Fruit fly (Drosophila melanogaster): ENCODE results near the gene CG31792.

Gene CG31792

dm6 chr2L:19019640-19020039 lies 22.4 kb downstream of the CG31792 start:
- no peak for TF ChIP-seq noc (tag; optimal IDR thresholded peaks at IDR 0.05)

- TF ChIP-seq noc (tag; optimal IDR thresholded peaks at IDR 0.05): peak; percentile 51
Observed at dm6 chr2L:19021278-19022220, 24.3 kb downstream of the CG31792 start.

dm6 chr2L:19022221-19022516 lies 24.9 kb downstream of the CG31792 start, which contains the start of gene CG15172:
CG15172 (plus strand) TSS chr2L:19022417.
- no peak for TF ChIP-seq noc (tag; optimal IDR thresholded peaks at IDR 0.05)

- TF ChIP-seq noc (tag; optimal IDR thresholded peaks at IDR 0.05): peak; percentile 50
Observed at dm6 chr2L:19023972-19024743, 26.9 kb downstream of the CG31792 start.

- no peak for TF ChIP-seq noc (tag; optimal IDR thresholded peaks at IDR 0.05)
Observed at dm6 chr2L:19024744-19025059, 27.5 kb downstream of the CG31792 start.

- peak; percentile 45 for TF ChIP-seq noc (tag; optimal IDR thresholded peaks at IDR 0.05)
Observed at dm6 chr2L:19026491-19027197, 29.4 kb downstream of the CG31792 start.

- no peak for TF ChIP-seq noc (tag; optimal IDR thresholded peaks at IDR 0.05)
Observed at dm6 chr2L:19027246-19027886, 30.1 kb downstream of the CG31792 start, which contains the start of gene Sidpn. Sidpn (plus strand) TSS chr2L:19027710.

dm6 chr2L:19033288-19033687 lies 36.0 kb downstream of the CG31792 start, which contains the start of gene hook:
hook (minus strand) TSS chr2L:19033498.
- TF ChIP-seq noc (tag; optimal IDR thresholded peaks at IDR 0.05): no peak

- TF ChIP-seq noc (tag; optimal IDR thresholded peaks at IDR 0.05): no peak
Observed at dm6 chr2L:19034213-19034929, 37.1 kb downstream of the CG31792 start, which contains the start of the genes mib2 and CG31800. mib2 (plus strand) TSS chr2L:19034444. CG31800 (minus strand) TSS chr2L:19034576.

dm6 chr2L:19035013-19035412 lies 37.8 kb downstream of the CG31792 start:
- TF ChIP-seq noc (tag; optimal IDR thresholded peaks at IDR 0.05): no peak

- TF ChIP-seq noc (tag; optimal IDR thresholded peaks at IDR 0.05): peak; percentile 72
Observed at dm6 chr2L:19036105-19036714, 39.0 kb downstream of the CG31792 start.

- TF ChIP-seq noc (tag; optimal IDR thresholded peaks at IDR 0.05): no peak
Observed at dm6 chr2L:19037011-19037410, 39.8 kb downstream of the CG31792 start.

- TF ChIP-seq noc (tag; optimal IDR thresholded peaks at IDR 0.05): no peak
Observed at dm6 chr2L:19037455-19037854, 40.2 kb downstream of the CG31792 start.

- no peak for TF ChIP-seq noc (tag; optimal IDR thresholded peaks at IDR 0.05)
Observed at dm6 chr2L:19041590-19041989, 44.3 kb downstream of the CG31792 start, which contains the start of gene Catsup. Catsup (plus strand) TSS chr2L:19041862.

Data from whole organism, larva.